Worm (Caenorhabditis elegans): ENCODE data around the gene toe-2.

- no peak for TF ChIP-seq flt-1 (GFP tag; IDR thresholded peaks at IDR 0.05)
- no peak for TF ChIP-seq klf-2 (GFP tag; conservative IDR thresholded peaks at IDR 0.05)
- no peak for TF ChIP-seq tab-1 (GFP tag; IDR thresholded peaks at IDR 0.05)
Observed at ce11 chrII:6476655-6477054, 44.5 kb downstream of the toe-2 start, which contains the start of gene T28D9.4.

All from whole organism, midembryonic.